Worm (Caenorhabditis elegans) whole organism, L2 larva: ENCODE results near the gene M163.1.

Experiments
- R02D3.7 ChIP-seq: fragments of 150-350 bp; optimal IDR thresholded peaks from 2 replicates; lab custom pipeline; 2014; ENCODE audit warnings: missing biosample characterization, missing genetic modification characterization
- aly-2 ChIP-seq: fragments of 150-350 bp; optimal IDR thresholded peaks from 2 replicates; lab custom pipeline; 2014; ENCODE audit warnings: missing biosample characterization, missing genetic modification characterization
- ama-1 ChIP-seq: fragments of 150-350 bp; optimal IDR thresholded peaks from 2 replicates; lab custom pipeline; 2018; ENCODE audit warnings: inconsistent platforms
- blmp-1 ChIP-seq: sonication (generic microtip); optimal IDR thresholded peaks from 2 replicates; lab custom pipeline; 2017; ENCODE audit warnings: missing genetic modification characterization, mild to moderate bottlenecking, missing compliant biosample characterization, antibody characterized with exemption, moderate library complexity; ENCODE audit not compliant: insufficient read depth
- ceh-16 ChIP-seq: fragments of 150-350 bp; optimal IDR thresholded peaks from 2 replicates; lab custom pipeline; 2014; ENCODE audit warnings: missing biosample characterization, missing genetic modification characterization
- ceh-82 ChIP-seq: fragments of 150-350 bp; optimal IDR thresholded peaks from 2 replicates; lab custom pipeline; 2014; ENCODE audit warnings: missing biosample characterization, missing genetic modification characterization
- egl-27 ChIP-seq: sonication (generic microtip); optimal IDR thresholded peaks from 3 replicates; lab custom pipeline; 2017; ENCODE audit warnings: missing biosample characterization, missing genetic modification reagents, missing genetic modification characterization
- elt-3 ChIP-seq: sonication (generic microtip); optimal IDR thresholded peaks from 2 replicates; lab custom pipeline; 2017; ENCODE audit warnings: missing biosample characterization, missing genetic modification characterization
- nhr-11 ChIP-seq: fragments of 150-350 bp; optimal IDR thresholded peaks from 2 replicates; lab custom pipeline; 2014; ENCODE audit warnings: missing biosample characterization, missing genetic modification characterization
- nhr-77 ChIP-seq: fragments of 150-350 bp; optimal IDR thresholded peaks from 2 replicates; lab custom pipeline; 2014; ENCODE audit warnings: missing biosample characterization, missing genetic modification characterization
- skn-1 ChIP-seq: sonication (generic microtip); optimal IDR thresholded peaks from 2 replicates; lab custom pipeline; 2017; ENCODE audit warnings: missing biosample characterization, missing genetic modification characterization
- snpc-4 ChIP-seq: fragments of 150-350 bp; optimal IDR thresholded peaks from 2 replicates; lab custom pipeline; 2014; ENCODE audit warnings: missing biosample characterization, missing genetic modification characterization
- unc-62 ChIP-seq: fragments of 150-350 bp; optimal IDR thresholded peaks from 2 replicates; lab custom pipeline; 2014; ENCODE audit warnings: missing biosample characterization, missing genetic modification reagents, missing genetic modification characterization
- ztf-11 ChIP-seq: sonication (generic microtip); optimal IDR thresholded peaks from 2 replicates; lab custom pipeline; 2017; ENCODE audit warnings: missing biosample characterization, missing genetic modification characterization

DNA sequence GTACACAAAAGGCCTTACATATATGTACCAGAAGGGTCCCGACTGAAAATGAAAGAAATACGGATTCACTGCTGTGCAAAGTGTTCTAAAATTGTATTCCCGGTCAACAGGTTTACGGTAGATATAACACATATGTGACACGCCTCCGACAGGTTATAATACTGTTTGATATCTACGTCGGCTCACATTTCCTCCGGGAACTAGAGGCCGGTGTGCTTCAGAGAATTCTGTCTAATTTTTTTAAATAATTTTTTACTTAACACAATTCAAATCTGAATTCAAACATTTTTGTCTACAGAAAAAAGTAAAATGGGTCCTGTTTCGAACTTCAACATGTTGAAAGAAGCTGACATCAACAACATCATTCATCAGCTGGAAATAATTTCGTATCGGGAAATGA is 39.6 kb upstream of the M163.1 start, which contains the start of gene T24C2.3:
- TF ChIP-seq ztf-11: no peak
- TF ChIP-seq elt-3 (tag; lab: Kevin White, UChicago): no peak
- TF ChIP-seq skn-1 (tag; lab: Kevin White, UChicago): no peak
- no peak for TF ChIP-seq ceh-82
- TF ChIP-seq nhr-11 (tag; lab: Kevin White, UChicago): no peak
- no peak for TF ChIP-seq ama-1 (lab: Kevin White, UChicago)
- TF ChIP-seq aly-2 (tag; lab: Kevin White, UChicago): no peak
- no peak for TF ChIP-seq nhr-77
- no peak for TF ChIP-seq blmp-1 (tag; lab: Kevin White, UChicago)
- TF ChIP-seq ceh-16 (tag; lab: Kevin White, UChicago): no peak
- no peak for TF ChIP-seq R02D3.7 (tag; lab: Kevin White, UChicago)
- TF ChIP-seq snpc-4 (tag; lab: Kevin White, UChicago): no peak
- no peak for TF ChIP-seq egl-27 (tag; lab: Kevin White, UChicago)
- TF ChIP-seq unc-62 (GFP tag; lab: Kevin White, UChicago): no peak
